Comparison of ENCODE assay signal across 5 fruit fly cellular contexts in the genomic region with DNA sequence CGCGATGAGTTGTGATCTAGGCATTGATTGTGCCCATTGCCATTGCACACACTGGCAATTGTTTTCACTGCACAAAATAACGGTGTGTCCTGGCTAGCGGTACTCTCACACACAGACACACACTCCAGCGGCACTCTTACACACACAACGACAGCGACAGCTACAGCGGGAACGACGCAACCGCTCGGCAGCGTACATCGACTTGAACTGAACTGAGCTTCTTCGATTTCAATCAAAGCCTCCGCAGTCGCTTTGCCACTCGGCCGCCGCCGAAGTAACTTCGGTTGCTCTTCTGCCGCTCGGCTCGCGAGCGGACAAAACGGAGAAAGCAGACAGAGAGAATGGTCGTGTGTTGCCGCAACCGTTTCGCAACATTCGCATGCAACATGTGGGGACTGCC.
A peak's percentile ranks its signal among the peaks of the same experiment; 100 is the strongest.
TF ChIP-seq lines count a peak whose summit lies in the region.

A gene (minus strand): TSS at position 191 of the 400 bp plus-strand sequence.

- no peak for TF ChIP-seq CTCF in whole organism, embryonic (GFP tag; optimal IDR thresholded peaks at IDR 0.05; lab: Kevin White, UChicago)

TF ChIP-seq in whole organism, adult, 20 proteins besides CTCF, POLR2A, EP300 and RAD21 (continues in another document):
- no peak for TF ChIP-seq CG7045 (GFP tag; optimal IDR thresholded peaks at IDR 0.05; lab: Kevin White, UChicago)
- peak; percentile 13 for TF ChIP-seq ovo (GFP tag; optimal IDR thresholded peaks at IDR 0.05; lab: Kevin White, UChicago)
- no peak for TF ChIP-seq CG7101 (tag; optimal IDR thresholded peaks at IDR 0.05; lab: Kevin White, UChicago)
- TF ChIP-seq CG11617 (GFP tag; optimal IDR thresholded peaks at IDR 0.05; lab: Kevin White, UChicago), result no peak
- peak; percentile 73 for TF ChIP-seq tj (GFP tag; optimal IDR thresholded peaks at IDR 0.05; lab: Kevin White, UChicago)
- TF ChIP-seq kay (GFP tag; lab: Kevin White, UChicago; ENCODE audit: borderline replicate concordance), result no peak
- TF ChIP-seq CG1620 (GFP tag; optimal IDR thresholded peaks at IDR 0.05; lab: Kevin White, UChicago), result no peak
- no peak for TF ChIP-seq CG12768 (GFP tag; optimal IDR thresholded peaks at IDR 0.05; lab: Kevin White, UChicago)
- TF ChIP-seq cnc (optimal IDR thresholded peaks at IDR 0.05; lab: Kevin White, UChicago), result no peak
- peak; percentile 3 for TF ChIP-seq Hr96 (GFP tag; optimal IDR thresholded peaks at IDR 0.05; lab: Kevin White, UChicago)
- peak; percentile 18 for TF ChIP-seq bab1 (GFP tag; optimal IDR thresholded peaks at IDR 0.05; lab: Kevin White, UChicago)
- no peak for TF ChIP-seq cic (GFP tag; optimal IDR thresholded peaks at IDR 0.05; lab: Kevin White, UChicago)
- TF ChIP-seq pad (GFP tag; optimal IDR thresholded peaks at IDR 0.05; lab: Kevin White, UChicago), result no peak
- TF ChIP-seq CG5204 (GFP tag; optimal IDR thresholded peaks at IDR 0.05; lab: Kevin White, UChicago), result no peak
- TF ChIP-seq CG14711 (tag; optimal IDR thresholded peaks at IDR 0.05; lab: Kevin White, UChicago), result no peak
- TF ChIP-seq toe (GFP tag; optimal IDR thresholded peaks at IDR 0.05; lab: Kevin White, UChicago), result no peak
- TF ChIP-seq Crg-1 (GFP tag; optimal IDR thresholded peaks at IDR 0.05; lab: Kevin White, UChicago), result no peak
- no peak for TF ChIP-seq Clk (GFP tag; optimal IDR thresholded peaks at IDR 0.05; lab: Kevin White, UChicago)

TF ChIP-seq in whole organism, embryonic, 481 proteins besides CTCF, POLR2A, EP300 and RAD21 (continues in another document):
- TF ChIP-seq Hmr (GFP tag; optimal IDR thresholded peaks at IDR 0.05; lab: Kevin White, UChicago), result peak; percentile 4
- TF ChIP-seq lab (GFP tag; optimal IDR thresholded peaks at IDR 0.05; lab: Kevin White, UChicago), result peak; percentile 31
- no peak for TF ChIP-seq eve (GFP tag; optimal IDR thresholded peaks at IDR 0.05; lab: Kevin White, UChicago)
- no peak for TF ChIP-seq h (optimal IDR thresholded peaks at IDR 0.05; lab: Kevin White, UChicago)
- peak; percentile 65; the same call in 1 of the 3 replicates for TF ChIP-seq ci (GFP tag; IDR thresholded peaks at IDR 0.05; lab: Robert Waterston, UW)
- no peak for TF ChIP-seq gcm (GFP tag; optimal IDR thresholded peaks at IDR 0.05; lab: Kevin White, UChicago)
- TF ChIP-seq Bgb (GFP tag; IDR thresholded peaks at IDR 0.05; lab: Robert Waterston, UW; ENCODE audit: partially characterized antibody), result peak; percentile 27; the same call in 1 of the 2 replicates
- TF ChIP-seq Bdp1 (GFP tag; optimal IDR thresholded peaks at IDR 0.05; lab: Kevin White, UChicago), result no peak
- TF ChIP-seq Hand (GFP tag; optimal IDR thresholded peaks at IDR 0.05; lab: Kevin White, UChicago), result no peak
- peak; percentile 21; the same call in 1 of the 2 replicates for TF ChIP-seq Rx (GFP tag; IDR thresholded peaks at IDR 0.05; lab: Robert Waterston, UW)
- TF ChIP-seq row (GFP tag; IDR thresholded peaks at IDR 0.05; lab: Robert Waterston, UW), result 0 out of 3 replicates have a peak, but pooled peaks have one; percentile 23
- TF ChIP-seq Deaf1 (tag; optimal IDR thresholded peaks at IDR 0.05; lab: Kevin White, UChicago), result peak; percentile 99
- 0 out of 2 replicates have a peak, but pooled peaks have one; percentile 10 for TF ChIP-seq CG16779 (GFP tag; IDR thresholded peaks at IDR 0.05; lab: Robert Waterston, UW)
- peak; percentile 32 for TF ChIP-seq Ets65A (GFP tag; lab: Kevin White, UChicago)
- TF ChIP-seq CG15601 (tag; optimal IDR thresholded peaks at IDR 0.05; lab: Kevin White, UChicago), result peak; percentile 70
- peak; percentile 34; the same call in 1 of the 3 replicates for TF ChIP-seq H15 (GFP tag; IDR thresholded peaks at IDR 0.05; lab: Robert Waterston, UW)

TF ChIP-seq in whole organism, prepupa, 60 proteins besides CTCF, POLR2A, EP300 and RAD21 (continues in another document):
- no peak for TF ChIP-seq CG7368 (GFP tag; optimal IDR thresholded peaks at IDR 0.05; lab: Kevin White, UChicago)
- peak; percentile 36 for TF ChIP-seq CG9139 (GFP tag; optimal IDR thresholded peaks at IDR 0.05; lab: Kevin White, UChicago)
- TF ChIP-seq CG8632 (GFP tag; optimal IDR thresholded peaks at IDR 0.05; lab: Kevin White, UChicago), result no peak
- no peak for TF ChIP-seq Hr38 (GFP tag; optimal IDR thresholded peaks at IDR 0.05; lab: Kevin White, UChicago)
- TF ChIP-seq CG3919 (GFP tag; optimal IDR thresholded peaks at IDR 0.05; lab: Kevin White, UChicago), result peak; percentile 24
- TF ChIP-seq CG16779 (tag; optimal IDR thresholded peaks at IDR 0.05; lab: Kevin White, UChicago), result peak; percentile 17
- TF ChIP-seq CG15336 (GFP tag; IDR thresholded peaks at IDR 0.05; lab: Robert Waterston, UW), result peak; percentile 40
- no peak for TF ChIP-seq salr (GFP tag; optimal IDR thresholded peaks at IDR 0.05; lab: Kevin White, UChicago)
- TF ChIP-seq net (GFP tag; optimal IDR thresholded peaks at IDR 0.05; lab: Kevin White, UChicago), result peak; percentile 7
- TF ChIP-seq Eip75B (GFP tag; optimal IDR thresholded peaks at IDR 0.05; lab: Kevin White, UChicago), result peak; percentile 14
- TF ChIP-seq Blimp-1 (GFP tag; optimal IDR thresholded peaks at IDR 0.05; lab: Kevin White, UChicago), result peak; percentile 33
- TF ChIP-seq Sox102F (GFP tag; optimal IDR thresholded peaks at IDR 0.05; lab: Kevin White, UChicago), result peak; percentile 27
- 0 out of 3 replicates have a peak, but pooled peaks have one; percentile 35 for TF ChIP-seq eg (GFP tag; IDR thresholded peaks at IDR 0.05; lab: Robert Waterston, UW)
- TF ChIP-seq CG34406 (GFP tag; optimal IDR thresholded peaks at IDR 0.05; lab: Kevin White, UChicago), result no peak
- TF ChIP-seq CG6276 (GFP tag; optimal IDR thresholded peaks at IDR 0.05; lab: Kevin White, UChicago), result no peak
- TF ChIP-seq Lpt (GFP tag; optimal IDR thresholded peaks at IDR 0.05; lab: Kevin White, UChicago), result peak; percentile 11
- peak; percentile 13 for TF ChIP-seq CG1621 (tag; optimal IDR thresholded peaks at IDR 0.05; lab: Kevin White, UChicago)
- no peak for TF ChIP-seq Ets21C (GFP tag; optimal IDR thresholded peaks at IDR 0.05; lab: Kevin White, UChicago)

TF ChIP-seq in whole organism, pupa, 21 proteins besides CTCF, POLR2A, EP300 and RAD21:
- TF ChIP-seq CG13204 (GFP tag; optimal IDR thresholded peaks at IDR 0.05; lab: Kevin White, UChicago), result peak; percentile 71
- peak; percentile 43; the same call in 1 of the 2 replicates for TF ChIP-seq Ets98B (GFP tag; IDR thresholded peaks at IDR 0.05; lab: Robert Waterston, UW)
- TF ChIP-seq D1 (tag; optimal IDR thresholded peaks at IDR 0.05; lab: Kevin White, UChicago), result no peak
- peak; percentile 68 for TF ChIP-seq CG4496 (GFP tag; IDR thresholded peaks at IDR 0.05; lab: Robert Waterston, UW)
- peak; percentile 11 for TF ChIP-seq Pif1B (GFP tag; optimal IDR thresholded peaks at IDR 0.05; lab: Kevin White, UChicago)
- TF ChIP-seq EcR (GFP tag; optimal IDR thresholded peaks at IDR 0.05; lab: Kevin White, UChicago), result peak; percentile 21
- peak; percentile 51; the same call in 1 of the 2 replicates for TF ChIP-seq CG32121 (GFP tag; IDR thresholded peaks at IDR 0.05; lab: Robert Waterston, UW)
- TF ChIP-seq CG17806 (tag; optimal IDR thresholded peaks at IDR 0.05; lab: Kevin White, UChicago), result no peak
- peak; percentile 54; the same call in 1 of the 2 replicates for TF ChIP-seq CG12605 (GFP tag; IDR thresholded peaks at IDR 0.05; lab: Robert Waterston, UW)
TF ChIP-seq in whole organism, pupa: peak in this region for 7.

TF ChIP-seq in whole organism, wandering third instar larva, 38 proteins besides CTCF, POLR2A, EP300 and RAD21 (continues in another document):
- TF ChIP-seq lola (GFP tag; optimal IDR thresholded peaks at IDR 0.05; lab: Kevin White, UChicago) (no peak), Hr78 (GFP tag; optimal IDR thresholded peaks at IDR 0.05; lab: Kevin White, UChicago) (no peak), rgr (GFP tag; optimal IDR thresholded peaks at IDR 0.05; lab: Kevin White, UChicago) (peak; percentile 4), dsf (GFP tag; optimal IDR thresholded peaks at IDR 0.05; lab: Kevin White, UChicago; ENCODE audit: borderline replicate concordance) (no peak), foxo (GFP tag; optimal IDR thresholded peaks at IDR 0.05; lab: Kevin White, UChicago) (peak in 1 of 2 experiments; percentile 25), br (GFP tag; optimal IDR thresholded peaks at IDR 0.05; lab: Kevin White, UChicago) (no peak), brk (GFP tag; optimal IDR thresholded peaks at IDR 0.05; lab: Kevin White, UChicago) (no peak), Sp1 (GFP tag; optimal IDR thresholded peaks at IDR 0.05; lab: Kevin White, UChicago) (peak; percentile 14), CrebA (GFP tag; optimal IDR thresholded peaks at IDR 0.05; lab: Kevin White, UChicago; ENCODE audit: borderline replicate concordance) (peak; percentile 2), psq (GFP tag; optimal IDR thresholded peaks at IDR 0.05; lab: Kevin White, UChicago) (peak; percentile 16), dmrt93B (GFP tag; optimal IDR thresholded peaks at IDR 0.05; lab: Kevin White, UChicago) (no peak), sage (GFP tag; optimal IDR thresholded peaks at IDR 0.05; lab: Kevin White, UChicago) (no peak), Dfd (GFP tag; optimal IDR thresholded peaks at IDR 0.05; lab: Kevin White, UChicago) (no peak), Abd-B (GFP tag; optimal IDR thresholded peaks at IDR 0.05; lab: Kevin White, UChicago) (no peak), Dif (GFP tag; optimal IDR thresholded peaks at IDR 0.05; lab: Kevin White, UChicago; ENCODE audit: partially characterized antibody) (peak; percentile 58), Hnf4 (GFP tag; optimal IDR thresholded peaks at IDR 0.05; lab: Kevin White, UChicago) (peak; percentile 18), Hr83 (GFP tag; optimal IDR thresholded peaks at IDR 0.05; lab: Kevin White, UChicago; ENCODE audit: poor library complexity, severe bottlenecking) (peak; percentile 71), pan (optimal IDR thresholded peaks at IDR 0.05; lab: Kevin White, UChicago) (no peak), ey (GFP tag; optimal IDR thresholded peaks at IDR 0.05; lab: Kevin White, UChicago) (no peak), fru (GFP tag; optimal IDR thresholded peaks at IDR 0.05; lab: Kevin White, UChicago) (peak; percentile 17), Myc (optimal IDR thresholded peaks at IDR 0.05; lab: Kevin White, UChicago) (no peak), CG32264 (GFP tag; optimal IDR thresholded peaks at IDR 0.05; lab: Kevin White, UChicago) (no peak), usp (GFP tag; optimal IDR thresholded peaks at IDR 0.05; lab: Kevin White, UChicago) (no peak), Vsx2 (GFP tag; optimal IDR thresholded peaks at IDR 0.05; lab: Kevin White, UChicago; ENCODE audit: partially characterized antibody) (peak; percentile 55), tai (GFP tag; optimal IDR thresholded peaks at IDR 0.05; lab: Kevin White, UChicago) (no peak), h (GFP tag; optimal IDR thresholded peaks at IDR 0.05; lab: Kevin White, UChicago) (peak; percentile 4), Rel (GFP tag; optimal IDR thresholded peaks at IDR 0.05; lab: Kevin White, UChicago) (no peak), Rel (tag; optimal IDR thresholded peaks at IDR 0.05; lab: Kevin White, UChicago) (no peak), woc (GFP tag; optimal IDR thresholded peaks at IDR 0.05; lab: Kevin White, UChicago) (no peak)
